Worm (Caenorhabditis elegans) whole organism, L4 larva: ENCODE results near the gene sra-27.

ENCODE experiments used
- Y105C5A.15 ChIP-seq: fragments of 200-800 bp; sonication (Bioruptor generic); IDR thresholded peaks from 2 replicates; pipeline ENCODE4 v1.3.6; 2022; ENCODE audit warnings: missing genetic modification characterization, missing compliant biosample characterization
- Y5F2A.4 ChIP-seq: fragments of 200-800 bp; sonication (Bioruptor generic); optimal IDR thresholded peaks from 2 replicates; lab custom pipeline; 2018; ENCODE audit warnings: mild to moderate bottlenecking, missing genetic modification characterization, missing compliant biosample characterization
- ama-1 ChIP-seq: fragments of 150-350 bp; optimal IDR thresholded peaks from 2 replicates; lab custom pipeline; 2014; ENCODE audit warnings: inconsistent platforms, mixed read lengths
- arid-1 ChIP-seq: fragments of 200-800 bp; sonication (Bioruptor generic); conservative IDR thresholded peaks from 2 replicates; pipeline ENCODE4 v1.3.6; 2022; ENCODE audit warnings: missing genetic modification reagents, missing genetic modification characterization, missing compliant biosample characterization
- dmd-9 ChIP-seq: fragments of 200-800 bp; sonication (Bioruptor generic); IDR thresholded peaks from 2 replicates; pipeline ENCODE4 v1.3.6; 2022; ENCODE audit warnings: missing genetic modification reagents, missing genetic modification characterization, missing compliant biosample characterization
- dpl-1 ChIP-seq: fragments of 150-350 bp; optimal IDR thresholded peaks from 2 replicates; lab custom pipeline; 2014; ENCODE audit warnings: missing biosample characterization, missing genetic modification reagents, missing genetic modification characterization
- lin-38 ChIP-seq: fragments of 200-800 bp; sonication (Bioruptor generic); IDR thresholded peaks from 2 replicates; pipeline ENCODE4 v1.3.6; 2022; ENCODE audit warnings: missing genetic modification reagents, missing genetic modification characterization, missing compliant biosample characterization
- nhr-11 ChIP-seq: fragments of 150-350 bp; optimal IDR thresholded peaks from 2 replicates; lab custom pipeline; 2014; ENCODE audit warnings: missing biosample characterization, missing genetic modification characterization
- nhr-77 ChIP-seq: fragments of 150-350 bp; optimal IDR thresholded peaks from 2 replicates; lab custom pipeline; 2014; ENCODE audit warnings: missing biosample characterization, missing genetic modification characterization

DNA sequence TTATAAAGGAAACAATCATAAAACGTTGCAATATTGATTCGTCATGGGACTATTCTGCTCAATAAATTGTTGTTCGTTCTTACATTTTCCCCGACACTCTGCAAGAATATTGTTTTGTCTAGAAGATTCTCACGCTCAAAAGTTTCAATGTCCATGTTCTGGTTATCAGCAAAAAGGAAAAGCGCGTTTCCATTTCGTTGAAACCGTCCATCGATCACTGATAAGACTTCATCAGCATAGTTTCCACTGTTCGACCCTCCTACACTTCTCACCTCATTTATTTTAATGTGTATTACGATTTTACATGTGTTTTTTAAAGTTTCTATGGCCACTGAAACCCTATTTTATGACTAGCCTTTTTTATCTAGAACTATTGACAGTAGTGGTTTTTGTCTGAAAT lies 48.7 kb upstream of the sra-27 start:
- TF ChIP-seq dmd-9 (GFP tag; lab: Robert Waterston, UW) (no peak), dpl-1 (GFP tag; lab: Kevin White, UChicago) (no peak), nhr-11 (tag; lab: Kevin White, UChicago) (no peak), Y105C5A.15 (no peak), nhr-77 (tag; lab: Kevin White, UChicago) (no peak), arid-1 (GFP tag; lab: Robert Waterston, UW) (no peak), lin-38 (GFP tag; lab: Robert Waterston, UW) (no peak), ama-1 (lab: Kevin White, UChicago) (no peak), Y5F2A.4 (GFP tag; lab: Kevin White, UChicago) (no peak)
